Fruit fly (Drosophila melanogaster) whole organism, embryonic: ENCODE data around the gene Sf3b2.
A peak's percentile ranks its signal among the peaks of the same experiment; 100 is the strongest.

Source experiments
- Atf-2 ChIP-seq: fragments of 200-800 bp; sonication (Bioruptor generic); optimal IDR thresholded peaks from 2 replicates; lab custom pipeline; 2016; ENCODE audit warnings: missing biosample characterization, missing genetic modification characterization
- BEAF-32 ChIP-seq: fragments of 200-800 bp; sonication (Bioruptor generic); optimal IDR thresholded peaks from 3 replicates; lab custom pipeline; 2017; ENCODE audit warnings: missing biosample characterization, missing genetic modification characterization, mild to moderate bottlenecking, moderate library complexity, missing genetic modification reagents
- CG10543 ChIP-seq: fragments of 200-800 bp; sonication (Bioruptor generic); optimal IDR thresholded peaks from 3 replicates; lab custom pipeline; 2017; ENCODE audit warnings: missing biosample characterization, mild to moderate bottlenecking, missing genetic modification characterization, moderate library complexity
- CG10979 ChIP-seq: fragments of 200-800 bp; sonication (Bioruptor generic); optimal IDR thresholded peaks from 2 replicates; lab custom pipeline; 2018; ENCODE audit warnings: missing biosample characterization, mild to moderate bottlenecking, missing genetic modification characterization, moderate library complexity
- CG11085 ChIP-seq: fragments of 200-800 bp; sonication (Bioruptor generic); IDR thresholded peaks from 2 replicates; pipeline ENCODE4 v1.3.6; 2022; ENCODE audit warnings: missing biosample characterization, missing genetic modification characterization
- CG11695 ChIP-seq: fragments of 200-800 bp; sonication (Bioruptor generic); IDR thresholded peaks from 3 replicates; pipeline ENCODE4 v1.3.6; 2022; ENCODE audit warnings: missing biosample characterization, missing genetic modification characterization
- CG12155 ChIP-seq: fragments of 200-800 bp; sonication (Bioruptor generic); optimal IDR thresholded peaks from 3 replicates; lab custom pipeline; 2016; ENCODE audit warnings: missing biosample characterization, missing genetic modification characterization
- CG15514 ChIP-seq: fragments of 200-800 bp; sonication (Bioruptor generic); optimal IDR thresholded peaks from 3 replicates; lab custom pipeline; 2017; ENCODE audit warnings: missing biosample characterization, missing genetic modification characterization, mild to moderate bottlenecking, moderate library complexity, missing genetic modification reagents
- CG15601 ChIP-seq: fragments of 200-800 bp; sonication (Bioruptor generic); optimal IDR thresholded peaks from 3 replicates; lab custom pipeline; 2019; ENCODE audit warnings: missing biosample characterization, mild to moderate bottlenecking, missing genetic modification characterization, moderate library complexity
- CG1603 ChIP-seq: fragments of 200-800 bp; sonication (Bioruptor generic); optimal IDR thresholded peaks from 2 replicates; lab custom pipeline; 2019; ENCODE audit warnings: missing biosample characterization, mild to moderate bottlenecking, missing genetic modification characterization, moderate library complexity
- CG17361 ChIP-seq: fragments of 200-800 bp; sonication (Bioruptor generic); IDR thresholded peaks from 3 replicates; pipeline ENCODE4 v1.3.6; 2022; ENCODE audit warnings: missing biosample characterization, missing genetic modification characterization
- CG17385 ChIP-seq: fragments of 200-800 bp; sonication (Bioruptor generic); optimal IDR thresholded peaks from 3 replicates; lab custom pipeline; 2018; ENCODE audit warnings: missing biosample characterization, mild to moderate bottlenecking, missing genetic modification characterization
- CG18619 ChIP-seq: fragments of 200-800 bp; sonication (Bioruptor generic); optimal IDR thresholded peaks from 3 replicates; lab custom pipeline; 2017; ENCODE audit warnings: missing biosample characterization, mild to moderate bottlenecking, missing genetic modification characterization
- CG2202 ChIP-seq: fragments of 200-800 bp; sonication (Bioruptor generic); optimal IDR thresholded peaks from 2 replicates; lab custom pipeline; 2018; ENCODE audit warnings: missing biosample characterization, mild to moderate bottlenecking, missing genetic modification characterization
- CG30020 ChIP-seq: fragments of 200-800 bp; optimal IDR thresholded peaks from 2 replicates; lab custom pipeline; 2019; ENCODE audit warnings: missing biosample characterization, mild to moderate bottlenecking, missing genetic modification characterization, moderate library complexity
- CG4424 ChIP-seq: fragments of 200-800 bp; sonication (Bioruptor generic); optimal IDR thresholded peaks from 3 replicates; lab custom pipeline; 2016; ENCODE audit warnings: missing biosample characterization, missing genetic modification characterization
- CG4730 ChIP-seq: fragments of 200-800 bp; sonication (Bioruptor generic); IDR thresholded peaks from 2 replicates; pipeline ENCODE4 v1.3.6; 2022; ENCODE audit warnings: missing biosample characterization, missing genetic modification characterization
- CG5180 ChIP-seq: fragments of 200-800 bp; sonication (Bioruptor generic); optimal IDR thresholded peaks from 3 replicates; lab custom pipeline; 2017; ENCODE audit warnings: missing biosample characterization, missing genetic modification characterization, mild to moderate bottlenecking, moderate library complexity, missing genetic modification reagents
- CG6765 ChIP-seq: fragments of 200-800 bp; sonication (Bioruptor generic); optimal IDR thresholded peaks from 3 replicates; lab custom pipeline; 2017; ENCODE audit warnings: missing biosample characterization, mild to moderate bottlenecking, missing genetic modification characterization
- CG6854 ChIP-seq: fragments of 200-800 bp; sonication (Bioruptor generic); optimal IDR thresholded peaks from 3 replicates; lab custom pipeline; 2017; ENCODE audit warnings: missing biosample characterization, mild to moderate bottlenecking, missing genetic modification characterization
- CG7271 ChIP-seq: fragments of 200-800 bp; sonication (Bioruptor generic); optimal IDR thresholded peaks from 2 replicates; lab custom pipeline; 2018; ENCODE audit warnings: missing biosample characterization, mild to moderate bottlenecking, missing genetic modification characterization, moderate library complexity
- CG7928 ChIP-seq: fragments of 200-800 bp; sonication (Bioruptor generic); optimal IDR thresholded peaks from 2 replicates; lab custom pipeline; 2017; ENCODE audit warnings: missing biosample characterization, mild to moderate bottlenecking, missing genetic modification characterization
- CG9797 ChIP-seq: fragments of 200-800 bp; sonication (Bioruptor generic); optimal IDR thresholded peaks from 3 replicates; lab custom pipeline; 2018; ENCODE audit warnings: missing biosample characterization, mild to moderate bottlenecking, missing genetic modification characterization
- HHEX ChIP-seq: fragments of 200-800 bp; sonication (Bioruptor generic); optimal IDR thresholded peaks from 3 replicates; lab custom pipeline; 2017; ENCODE audit warnings: missing biosample characterization, mild to moderate bottlenecking, missing genetic modification characterization, missing genetic modification reagents
- HLH3B ChIP-seq: fragments of 200-800 bp; sonication (Bioruptor generic); IDR thresholded peaks from 2 replicates; pipeline ENCODE4 v1.3.6; 2022; ENCODE audit warnings: missing biosample characterization, missing genetic modification characterization
- HLH4C ChIP-seq: fragments of 200-800 bp; sonication (Bioruptor generic); IDR thresholded peaks from 3 replicates; pipeline ENCODE4 v1.3.6; 2022; ENCODE audit warnings: missing biosample characterization, missing genetic modification characterization; ENCODE audit not compliant: partially characterized antibody
- Kr ChIP-seq: fragments of 200-800 bp; sonication (Bioruptor generic); optimal IDR thresholded peaks from 2 replicates; lab custom pipeline; 2017; ENCODE audit warnings: missing biosample characterization, mild to moderate bottlenecking, missing genetic modification characterization
- NFAT ChIP-seq: fragments of 200-800 bp; sonication (Bioruptor generic); IDR thresholded peaks from 2 replicates; pipeline ENCODE4 v1.3.6; 2022; ENCODE audit warnings: missing biosample characterization, missing genetic modification characterization
- Side ChIP-seq: fragments of 200-800 bp; sonication (Bioruptor generic); optimal IDR thresholded peaks from 2 replicates; lab custom pipeline; 2016; ENCODE audit warnings: missing biosample characterization, missing genetic modification characterization
- Spps ChIP-seq: fragments of 200-800 bp; sonication (Bioruptor generic); optimal IDR thresholded peaks from 2 replicates; lab custom pipeline; 2018; ENCODE audit warnings: missing biosample characterization, mild to moderate bottlenecking, missing genetic modification characterization
- Trl ChIP-seq, 3 experiments: fragments of >200 bp in 2 of 3; fragments of 200-800 bp in 1 of 3; sonication (Bioruptor generic) in 1 of 3; optimal IDR thresholded peaks; 2 replicates in 1 of 3; 3 replicates in 2 of 3; lab custom pipeline; 2016 to 2017; ENCODE audit warnings: missing biosample characterization in 1 of 3, missing genetic modification characterization in 1 of 3
- Xrp1 ChIP-seq: fragments of 200-800 bp; sonication (Bioruptor generic); IDR thresholded peaks from 2 replicates; pipeline ENCODE4 v1.3.6; 2022; ENCODE audit warnings: missing biosample characterization, missing genetic modification characterization
- ash1 ChIP-seq: fragments of 200-800 bp; sonication (Bioruptor generic); optimal IDR thresholded peaks from 2 replicates; lab custom pipeline; 2018; ENCODE audit warnings: missing biosample characterization, mild to moderate bottlenecking, missing genetic modification characterization
- btn ChIP-seq: fragments of 200-800 bp; sonication (Bioruptor generic); optimal IDR thresholded peaks from 2 replicates; lab custom pipeline; 2016; ENCODE audit warnings: missing biosample characterization, missing genetic modification characterization
- dati ChIP-seq: fragments of 200-800 bp; sonication (Bioruptor generic); IDR thresholded peaks from 2 replicates; pipeline ENCODE4 v1.3.6; 2022; ENCODE audit warnings: missing biosample characterization, missing genetic modification characterization
- dm ChIP-seq: fragments of 200-800 bp; sonication (Bioruptor generic); optimal IDR thresholded peaks from 3 replicates; lab custom pipeline; 2016; ENCODE audit warnings: missing biosample characterization, missing genetic modification characterization
- esg ChIP-seq: fragments of 200-800 bp; sonication (Bioruptor generic); conservative IDR thresholded peaks from 2 replicates; pipeline ENCODE4 v1.3.6; 2022; ENCODE audit warnings: missing biosample characterization, missing genetic modification characterization
- ewg ChIP-seq: fragments of 200-800 bp; sonication (Bioruptor generic); optimal IDR thresholded peaks from 3 replicates; lab custom pipeline; 2017; ENCODE audit warnings: mild to moderate bottlenecking, missing biosample characterization, missing genetic modification reagents, missing genetic modification characterization
- kah ChIP-seq: fragments of 200-800 bp; sonication (Bioruptor generic); optimal IDR thresholded peaks from 2 replicates; lab custom pipeline; 2018; ENCODE audit warnings: missing biosample characterization, mild to moderate bottlenecking, missing genetic modification characterization
- lilli ChIP-seq: fragments of 200-800 bp; sonication (Bioruptor generic); optimal IDR thresholded peaks from 3 replicates; lab custom pipeline; 2016; ENCODE audit warnings: missing biosample characterization, missing genetic modification characterization
- nom ChIP-seq: fragments of 200-800 bp; sonication (Bioruptor generic); optimal IDR thresholded peaks from 2 replicates; lab custom pipeline; 2017; ENCODE audit warnings: missing biosample characterization, missing genetic modification characterization, mild to moderate bottlenecking, moderate library complexity, missing genetic modification reagents
- sd ChIP-seq: fragments of 200-800 bp; sonication (Bioruptor generic); optimal IDR thresholded peaks from 3 replicates; lab custom pipeline; 2018; ENCODE audit warnings: missing biosample characterization, mild to moderate bottlenecking, missing genetic modification characterization, moderate library complexity
- sqz ChIP-seq: fragments of 200-800 bp; sonication (Bioruptor generic); optimal IDR thresholded peaks from 3 replicates; lab custom pipeline; 2018; ENCODE audit warnings: missing biosample characterization, mild to moderate bottlenecking, missing genetic modification characterization
- ssp ChIP-seq: fragments of 200-800 bp; sonication (Bioruptor generic); IDR thresholded peaks from 2 replicates; pipeline ENCODE4 v1.3.6; 2022; ENCODE audit warnings: missing biosample characterization, missing genetic modification characterization
- stwl ChIP-seq: fragments of 200-800 bp; sonication (Bioruptor generic); optimal IDR thresholded peaks from 3 replicates; lab custom pipeline; 2018; ENCODE audit warnings: missing biosample characterization, mild to moderate bottlenecking, missing genetic modification characterization, moderate library complexity
- tap ChIP-seq: fragments of 200-800 bp; optimal IDR thresholded peaks from 3 replicates; lab custom pipeline; 2019; ENCODE audit warnings: missing biosample characterization, mild to moderate bottlenecking, missing genetic modification characterization, moderate library complexity
- unpg ChIP-seq: fragments of 200-800 bp; sonication (Bioruptor generic); optimal IDR thresholded peaks from 3 replicates; lab custom pipeline; 2018; ENCODE audit warnings: missing biosample characterization, mild to moderate bottlenecking, missing genetic modification characterization, moderate library complexity
- wdn ChIP-seq: fragments of 200-800 bp; sonication (Bioruptor generic); IDR thresholded peaks from 2 replicates; pipeline ENCODE4 v1.3.6; 2022; ENCODE audit warnings: missing biosample characterization, missing genetic modification characterization
- wor ChIP-seq: fragments of 200-800 bp; sonication (Bioruptor generic); IDR thresholded peaks from 2 replicates; pipeline ENCODE4 v1.3.6; 2022; ENCODE audit warnings: missing biosample characterization, missing genetic modification characterization
- yki ChIP-seq: fragments of >200 bp; optimal IDR thresholded peaks from 3 replicates; lab custom pipeline; 2018
- zfh2 ChIP-seq: fragments of 200-800 bp; sonication (Bioruptor generic); optimal IDR thresholded peaks from 2 replicates; lab custom pipeline; 2016; ENCODE audit warnings: missing biosample characterization, missing genetic modification characterization

The Sf3b2 gene

dm6 chr2L:2999113-2999512 lies 29.9 kb downstream of the Sf3b2 start, which contains the start of gene Ccdc85 (continued):
- no peak for TF ChIP-seq btn (GFP tag; lab: Kevin White, UChicago)
- TF ChIP-seq wor (GFP tag; lab: Robert Waterston, UW), result no peak
- peak; percentile 8 for TF ChIP-seq nom (GFP tag; lab: Kevin White, UChicago)
- peak; percentile 94 for TF ChIP-seq stwl
- no peak for TF ChIP-seq CG18619 (GFP tag; lab: Kevin White, UChicago)
- TF ChIP-seq Atf-2 (GFP tag; lab: Kevin White, UChicago), result no peak
- no peak for TF ChIP-seq tap (tag; lab: Kevin White, UChicago)
- TF ChIP-seq wdn (GFP tag; lab: Robert Waterston, UW), result no peak
- TF ChIP-seq CG30020, result peak; percentile 10
- peak; percentile 64 for TF ChIP-seq CG15514 (GFP tag; lab: Kevin White, UChicago)
- no peak for TF ChIP-seq zfh2 (GFP tag; lab: Kevin White, UChicago)
- TF ChIP-seq Xrp1 (GFP tag; lab: Robert Waterston, UW), result no peak
- TF ChIP-seq lilli (GFP tag; lab: Kevin White, UChicago), result peak; percentile 22
- no peak for TF ChIP-seq CG2202 (tag; lab: Kevin White, UChicago)
- no peak for TF ChIP-seq dm (GFP tag; lab: Kevin White, UChicago)
- TF ChIP-seq CG10979, result peak; percentile 32
- TF ChIP-seq esg (GFP tag; lab: Robert Waterston, UW), result no peak
- no peak for TF ChIP-seq Kr
- no peak for TF ChIP-seq ash1 (GFP tag; lab: Kevin White, UChicago)
- no peak for TF ChIP-seq CG12155 (GFP tag; lab: Kevin White, UChicago)
- peak; percentile 43 for TF ChIP-seq CG17385 (GFP tag; lab: Kevin White, UChicago)
- TF ChIP-seq BEAF-32 (GFP tag; lab: Kevin White, UChicago), result peak; percentile 84
- no peak for TF ChIP-seq ssp
- TF ChIP-seq HLH4C (GFP tag; lab: Robert Waterston, UW), result peak; percentile 99
- no peak for TF ChIP-seq CG10543 (GFP tag; lab: Kevin White, UChicago)
- TF ChIP-seq ewg (GFP tag; lab: Kevin White, UChicago), result no peak
- TF ChIP-seq CG5180 (GFP tag; lab: Kevin White, UChicago), result no peak
- TF ChIP-seq CG9797 (GFP tag; lab: Kevin White, UChicago), result peak; percentile 37
- no peak for TF ChIP-seq dati (GFP tag; lab: Robert Waterston, UW)
- TF ChIP-seq CG4730 (GFP tag; lab: Robert Waterston, UW), result no peak
- TF ChIP-seq HLH3B (GFP tag; lab: Robert Waterston, UW), result no peak
- TF ChIP-seq Side (GFP tag; lab: Kevin White, UChicago), result peak; percentile 19
- TF ChIP-seq CG6854 (GFP tag; lab: Kevin White, UChicago), result no peak
- TF ChIP-seq NFAT, result no peak
- TF ChIP-seq Spps (tag; lab: Kevin White, UChicago), result no peak
- peak; percentile 84 for TF ChIP-seq CG15601 (tag; lab: Kevin White, UChicago)
- no peak for TF ChIP-seq kah (GFP tag; lab: Kevin White, UChicago)
- no peak for TF ChIP-seq CG7928
- no peak for TF ChIP-seq CG11085
- peak; percentile 25 for TF ChIP-seq unpg (GFP tag; lab: Kevin White, UChicago)
- TF ChIP-seq CG1603, result peak; percentile 76
- TF ChIP-seq CG17361 (GFP tag; lab: Robert Waterston, UW), result no peak; the same call in 2 of the 3 replicates
- no peak for TF ChIP-seq yki (lab: Kevin White, UChicago)
- no peak for TF ChIP-seq CG6765 (GFP tag; lab: Kevin White, UChicago)
- no peak for TF ChIP-seq CG7271 (tag; lab: Kevin White, UChicago)
- no peak for TF ChIP-seq Trl (optimal IDR thresholded peaks at IDR 0.05; lab: Kevin White, UChicago)
- no peak for TF ChIP-seq Trl (GFP tag; optimal IDR thresholded peaks at IDR 0.05; lab: Kevin White, UChicago)
- no peak for TF ChIP-seq CG4424 (GFP tag; lab: Kevin White, UChicago)
- no peak for TF ChIP-seq sqz
- peak; percentile 17 for TF ChIP-seq sd (tag; lab: Kevin White, UChicago)
- TF ChIP-seq CG11695 (GFP tag; lab: Robert Waterston, UW), result no peak
- TF ChIP-seq HHEX (GFP tag; lab: Kevin White, UChicago), result no peak
